Fruit fly (Drosophila melanogaster) whole organism, prepupa: Measurements from ENCODE around the gene CG6770.

Experiments
- CG10631 ChIP-seq: fragments of 200-800 bp; sonication (Bioruptor generic); optimal IDR thresholded peaks from 2 replicates; lab custom pipeline; 2016; ENCODE audit warnings: missing biosample characterization, missing genetic modification characterization
- CG10669 ChIP-seq: fragments of 200-800 bp; sonication (Bioruptor generic); optimal IDR thresholded peaks from 3 replicates; lab custom pipeline; 2018; ENCODE audit warnings: missing biosample characterization, mild to moderate bottlenecking, missing genetic modification characterization, moderate library complexity
- CG11762 ChIP-seq: fragments of 200-800 bp; sonication (Bioruptor generic); optimal IDR thresholded peaks from 3 replicates; lab custom pipeline; 2016; ENCODE audit warnings: missing biosample characterization, missing genetic modification characterization; ENCODE audit not compliant: insufficient read depth
- CG11902 ChIP-seq: fragments of 200-800 bp; sonication (Bioruptor generic); optimal IDR thresholded peaks from 3 replicates; lab custom pipeline; 2016; ENCODE audit warnings: missing biosample characterization, missing genetic modification characterization
- CG15336 ChIP-seq: fragments of 200-800 bp; sonication (Bioruptor generic); IDR thresholded peaks from 2 replicates; pipeline ENCODE4 v1.3.6; 2022; ENCODE audit warnings: missing biosample characterization, missing genetic modification characterization
- CG1621 ChIP-seq: fragments of 200-800 bp; sonication (Bioruptor generic); optimal IDR thresholded peaks from 3 replicates; lab custom pipeline; 2018; ENCODE audit warnings: missing biosample characterization, mild to moderate bottlenecking, missing genetic modification characterization
- CG3032 ChIP-seq: fragments of 200-800 bp; optimal IDR thresholded peaks from 2 replicates; lab custom pipeline; 2019; ENCODE audit warnings: missing biosample characterization, mild to moderate bottlenecking, missing genetic modification characterization, moderate library complexity
- CG34406 ChIP-seq: fragments of 200-800 bp; sonication (Bioruptor generic); optimal IDR thresholded peaks from 3 replicates; lab custom pipeline; 2016; ENCODE audit warnings: missing biosample characterization, missing genetic modification characterization
- CG3919 ChIP-seq: fragments of 200-800 bp; sonication (Bioruptor generic); optimal IDR thresholded peaks from 3 replicates; lab custom pipeline; 2016; ENCODE audit warnings: missing biosample characterization, missing genetic modification characterization
- CG6808 ChIP-seq: fragments of 200-800 bp; sonication (Bioruptor generic); optimal IDR thresholded peaks from 3 replicates; lab custom pipeline; 2017; ENCODE audit warnings: missing biosample characterization, missing genetic modification characterization, mild to moderate bottlenecking, moderate library complexity, missing genetic modification reagents
- CG9139 ChIP-seq: fragments of 200-800 bp; sonication (Bioruptor generic); optimal IDR thresholded peaks from 3 replicates; lab custom pipeline; 2017; ENCODE audit warnings: missing biosample characterization, mild to moderate bottlenecking, missing genetic modification characterization
- Eip93F ChIP-seq: fragments of 200-800 bp; sonication (Bioruptor generic); optimal IDR thresholded peaks from 2 replicates; lab custom pipeline; 2016; ENCODE audit warnings: missing biosample characterization, mild to moderate bottlenecking, missing genetic modification characterization
- Ets21C ChIP-seq: fragments of 200-800 bp; sonication (Bioruptor generic); optimal IDR thresholded peaks from 3 replicates; lab custom pipeline; 2016; ENCODE audit warnings: missing biosample characterization, missing genetic modification characterization
- Ets96B ChIP-seq: fragments of 200-800 bp; optimal IDR thresholded peaks from 2 replicates; lab custom pipeline; 2019; ENCODE audit warnings: missing biosample characterization, mild to moderate bottlenecking, missing genetic modification characterization, moderate library complexity
- Gug ChIP-seq: fragments of 200-800 bp; sonication (Bioruptor generic); IDR thresholded peaks from 2 replicates; pipeline ENCODE4 v1.3.6; 2022; ENCODE audit warnings: missing biosample characterization, missing genetic modification characterization
- Hr38 ChIP-seq: sonication (Bioruptor generic); optimal IDR thresholded peaks from 2 replicates; lab custom pipeline; 2016; ENCODE audit warnings: missing biosample characterization, missing genetic modification characterization
- Hr39 ChIP-seq: fragments of 200-800 bp; sonication (Bioruptor generic); optimal IDR thresholded peaks from 2 replicates; lab custom pipeline; 2016; ENCODE audit warnings: missing biosample characterization, missing genetic modification characterization
- Hr4 ChIP-seq: fragments of 200-800 bp; sonication (Bioruptor generic); optimal IDR thresholded peaks from 3 replicates; lab custom pipeline; 2016; ENCODE audit warnings: missing biosample characterization, missing genetic modification characterization
- Lpt ChIP-seq: fragments of 200-800 bp; sonication (Bioruptor generic); optimal IDR thresholded peaks from 3 replicates; lab custom pipeline; 2016; ENCODE audit warnings: missing biosample characterization, missing genetic modification characterization
- Met ChIP-seq: fragments of 200-800 bp; sonication (Bioruptor generic); optimal IDR thresholded peaks from 3 replicates; lab custom pipeline; 2016; ENCODE audit warnings: missing biosample characterization, missing genetic modification characterization
- OdsH ChIP-seq: fragments of 200-800 bp; sonication (Bioruptor generic); optimal IDR thresholded peaks from 3 replicates; lab custom pipeline; 2016; ENCODE audit warnings: missing biosample characterization, missing genetic modification characterization
- Sox102F ChIP-seq: fragments of 200-800 bp; sonication (Bioruptor generic); optimal IDR thresholded peaks from 2 replicates; lab custom pipeline; 2016; ENCODE audit warnings: missing biosample characterization, mild to moderate bottlenecking, missing genetic modification characterization
- Sox14 ChIP-seq: fragments of 200-800 bp; sonication (Bioruptor generic); optimal IDR thresholded peaks from 3 replicates; lab custom pipeline; 2016; ENCODE audit warnings: missing biosample characterization, missing genetic modification characterization
- Sox15 ChIP-seq: fragments of 200-800 bp; sonication (Bioruptor generic); optimal IDR thresholded peaks from 3 replicates; lab custom pipeline; 2016; ENCODE audit warnings: missing biosample characterization, missing genetic modification characterization
- achi ChIP-seq: fragments of 200-800 bp; sonication (Bioruptor generic); optimal IDR thresholded peaks from 3 replicates; lab custom pipeline; 2016; ENCODE audit warnings: missing biosample characterization, missing genetic modification characterization
- cyc ChIP-seq: fragments of 200-800 bp; sonication (Bioruptor generic); optimal IDR thresholded peaks from 3 replicates; lab custom pipeline; 2016; ENCODE audit warnings: missing biosample characterization, missing genetic modification characterization
- fd85E ChIP-seq: fragments of 200-800 bp; sonication (Bioruptor generic); optimal IDR thresholded peaks from 3 replicates; lab custom pipeline; 2016; ENCODE audit warnings: missing biosample characterization, missing genetic modification characterization
- fkh ChIP-seq: fragments of 200-800 bp; sonication (Bioruptor generic); optimal IDR thresholded peaks from 3 replicates; lab custom pipeline; 2017; ENCODE audit warnings: missing biosample characterization, mild to moderate bottlenecking, missing genetic modification characterization, moderate library complexity
- net ChIP-seq: fragments of 200-800 bp; sonication (Bioruptor generic); optimal IDR thresholded peaks from 3 replicates; lab custom pipeline; 2016; ENCODE audit warnings: missing biosample characterization, missing genetic modification characterization
- salr ChIP-seq, 2 experiments: fragments of 200-800 bp; sonication (Bioruptor generic); optimal IDR thresholded peaks; 3 replicates each; lab custom pipeline; 2016 to 2018; ENCODE audit warnings: missing biosample characterization in 2 of 2, missing genetic modification characterization in 2 of 2, mild to moderate bottlenecking in 1 of 2
- spab ChIP-seq: fragments of 200-800 bp; sonication (Bioruptor generic); optimal IDR thresholded peaks from 2 replicates; lab custom pipeline; 2017; ENCODE audit warnings: missing biosample characterization, mild to moderate bottlenecking, missing genetic modification characterization, missing genetic modification reagents
- ss ChIP-seq, 2 experiments: fragments of 200-800 bp; sonication (Bioruptor generic); optimal IDR thresholded peaks; 2 replicates in 1 of 2; 3 replicates in 1 of 2; lab custom pipeline; 2017 to 2018; ENCODE audit warnings: mild to moderate bottlenecking in 2 of 2, missing biosample characterization in 2 of 2, missing genetic modification characterization in 2 of 2, moderate library complexity in 1 of 2
- vri ChIP-seq: fragments of 200-800 bp; sonication (Bioruptor generic); optimal IDR thresholded peaks from 3 replicates; lab custom pipeline; 2016; ENCODE audit warnings: missing biosample characterization, mild to moderate bottlenecking, missing genetic modification characterization

The CG6770 gene

dm6 chr2L:12053365-12053764 is 7.4 kb upstream of the CG6770 start:
- no peak for TF ChIP-seq Lpt
- TF ChIP-seq Ets96B, result no peak
- no peak for TF ChIP-seq achi
- TF ChIP-seq Ets21C (GFP tag; lab: Kevin White, UChicago), result no peak
- TF ChIP-seq Hr38 (GFP tag; lab: Kevin White, UChicago), result no peak
- TF ChIP-seq CG1621 (tag; lab: Kevin White, UChicago), result no peak
- no peak for TF ChIP-seq net (GFP tag; lab: Kevin White, UChicago)
- no peak for TF ChIP-seq Met (GFP tag; lab: Kevin White, UChicago)
- no peak for TF ChIP-seq Sox102F (GFP tag; lab: Kevin White, UChicago)
- TF ChIP-seq CG34406 (GFP tag; lab: Kevin White, UChicago), result no peak
- TF ChIP-seq, all 60 proteins: peak for 0

dm6 chr2L:12049133-12049532 is 3.2 kb upstream of the CG6770 start, which contains the start of gene PLCXD:
TSS of gene PLCXD (plus strand) at chr2L:12049418.
- TF ChIP-seq CG10631 (GFP tag; lab: Kevin White, UChicago) (no peak), CG11762 (GFP tag; lab: Kevin White, UChicago) (no peak), CG9139 (no peak), CG10669 (GFP tag; lab: Kevin White, UChicago) (no peak), fkh (GFP tag; lab: Kevin White, UChicago) (peak; percentile 32)

dm6 chr2L:12048723-12049122 is 2.8 kb upstream of the CG6770 start, which contains the start of gene Plzf:
TSS of gene Plzf (minus strand) at chr2L:12048918.
- TF ChIP-seq Eip93F (GFP tag; lab: Kevin White, UChicago) (no peak), Gug (no peak), fkh (GFP tag; lab: Kevin White, UChicago) (no peak), Lpt (no peak), CG6808 (no peak), CG10631 (GFP tag; lab: Kevin White, UChicago) (no peak), Sox102F (GFP tag; lab: Kevin White, UChicago) (no peak), ss (GFP tag; optimal IDR thresholded peaks at IDR 0.05; lab: Kevin White, UChicago) (no peak), vri (GFP tag; lab: Kevin White, UChicago) (no peak), OdsH (GFP tag; lab: Kevin White, UChicago) (no peak), Sox14 (GFP tag; lab: Kevin White, UChicago) (no peak), achi (no peak), spab (GFP tag; lab: Kevin White, UChicago) (no peak), Met (GFP tag; lab: Kevin White, UChicago) (no peak), Sox15 (GFP tag; lab: Kevin White, UChicago) (no peak)

- no peak for TF ChIP-seq CG10631 (GFP tag; lab: Kevin White, UChicago)
- TF ChIP-seq cyc (GFP tag; lab: Kevin White, UChicago), result no peak
- no peak for TF ChIP-seq Hr39
- no peak for TF ChIP-seq CG11902 (GFP tag; lab: Kevin White, UChicago)
- TF ChIP-seq CG15336 (GFP tag; lab: Robert Waterston, UW), result no peak
- TF ChIP-seq Hr4 (GFP tag; lab: Kevin White, UChicago), result peak; percentile 30
- TF ChIP-seq Lpt, result no peak
- no peak for TF ChIP-seq CG10669 (GFP tag; lab: Kevin White, UChicago)
- no peak for TF ChIP-seq CG9139
Observed at dm6 chr2L:12046856-12047230, 925 bp upstream of the CG6770 start.

dm6 chr2L:12045578-12045940 is 359 bp downstream of the CG6770 start:
- no peak for TF ChIP-seq Sox15 (GFP tag; lab: Kevin White, UChicago)
- no peak for TF ChIP-seq Hr4 (GFP tag; lab: Kevin White, UChicago)
- no peak for TF ChIP-seq CG3919
- TF ChIP-seq Hr38 (GFP tag; lab: Kevin White, UChicago), result no peak
- no peak for TF ChIP-seq salr (GFP tag; optimal IDR thresholded peaks at IDR 0.05; lab: Kevin White, UChicago)
- TF ChIP-seq fd85E, result no peak
- no peak for TF ChIP-seq CG3032 (tag; lab: Kevin White, UChicago)
